Worm (Caenorhabditis elegans): ENCODE data around the gene ZK856.14.

ZK856.14 gene

ce11 chrV:10233330-10233729, 16.5 kb downstream of the ZK856.14 start, which contains the start of gene str-182:
Gene str-182, minus strand, starts transcription at chrV:10233430.
- TF ChIP-seq nfya-2 (GFP tag; IDR thresholded peaks at IDR 0.05) (no peak), ztf-22 (GFP tag; optimal IDR thresholded peaks at IDR 0.05) (no peak), ceh-79 (tag; optimal IDR thresholded peaks at IDR 0.05) (no peak), hlh-12 (tag; optimal IDR thresholded peaks at IDR 0.05) (no peak), Y67H2A.10 (GFP tag; conservative IDR thresholded peaks at IDR 0.05) (no peak), ceh-100 (GFP tag; IDR thresholded peaks at IDR 0.05) (no peak), nhr-90 (tag; optimal IDR thresholded peaks at IDR 0.05) (no peak), ceh-40 (GFP tag; IDR thresholded peaks at IDR 0.05) (no peak), egl-18 (GFP tag; IDR thresholded peaks at IDR 0.05) (no peak), cebp-1 (GFP tag; IDR thresholded peaks at IDR 0.05) (no peak), cebp-1 (tag; optimal IDR thresholded peaks at IDR 0.05) (no peak), lin-54 (GFP tag; optimal IDR thresholded peaks at IDR 0.05) (no peak), fkh-3 (tag; optimal IDR thresholded peaks at IDR 0.05) (no peak), tlf-1 (GFP tag; optimal IDR thresholded peaks at IDR 0.05) (no peak), mcd-1 (GFP tag; IDR thresholded peaks at IDR 0.05) (no peak), C06A6.2 (GFP tag; conservative IDR thresholded peaks at IDR 0.05) (no peak), dox-1 (GFP tag; IDR thresholded peaks at IDR 0.05) (no peak), lin-26 (GFP tag; IDR thresholded peaks at IDR 0.05) (no peak)

- TF ChIP-seq ztf-3 (GFP tag; optimal IDR thresholded peaks at IDR 0.05) = no peak
Measured at ce11 chrV:10237171-10237570, 20.3 kb downstream of the ZK856.14 start.

DNA sequence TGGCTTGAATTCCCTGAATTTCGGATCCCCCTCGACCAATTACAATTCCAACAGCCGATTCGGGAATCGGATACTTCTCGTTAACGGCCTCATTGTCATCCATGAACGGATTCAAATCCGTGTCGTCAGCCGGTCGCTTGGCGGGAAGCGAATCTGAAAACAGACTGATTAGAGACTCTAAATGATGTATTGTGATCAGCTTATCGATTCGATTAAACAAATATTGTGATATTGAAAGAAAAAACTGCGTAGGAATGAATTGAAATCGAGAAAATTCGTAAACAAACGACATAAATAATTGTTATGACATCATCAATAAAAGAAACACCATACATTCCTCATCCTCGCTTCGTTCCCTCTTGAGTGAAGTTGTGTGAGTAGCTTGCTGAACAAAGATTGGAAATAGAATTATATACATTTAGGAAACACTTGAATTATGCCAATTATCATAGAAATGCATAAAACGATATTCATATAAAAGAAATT, 21.2 kb downstream of the ZK856.14 start:
- peak; percentile 74 for TF ChIP-seq mel-28 (tag; optimal IDR thresholded peaks at IDR 0.05; ENCODE audit: borderline replicate concordance)
- TF ChIP-seq atf-7 (tag; optimal IDR thresholded peaks at IDR 0.05) = peak; percentile 73
- TF ChIP-seq ceh-40 (GFP tag; IDR thresholded peaks at IDR 0.05) = no peak
- peak; percentile 95 for TF ChIP-seq Y79H2A.3 (GFP tag; conservative IDR thresholded peaks at IDR 0.05)
- no peak for TF ChIP-seq let-607 (tag; optimal IDR thresholded peaks at IDR 0.05)
- TF ChIP-seq tlf-1 (GFP tag; optimal IDR thresholded peaks at IDR 0.05) = peak; percentile 1
- TF ChIP-seq D2030.7 (GFP tag; IDR thresholded peaks at IDR 0.05) = 0 out of 2 replicates have a peak, but pooled peaks have one; percentile 36
- TF ChIP-seq madf-6 (GFP tag; IDR thresholded peaks at IDR 0.05) = peak; percentile 75
- TF ChIP-seq lin-35 (GFP tag; optimal IDR thresholded peaks at IDR 0.05) = no peak
- TF ChIP-seq C17E4.6 (GFP tag; IDR thresholded peaks at IDR 0.05) = peak; percentile 49; the same call in 1 of the 2 replicates
- peak; percentile 78 for TF ChIP-seq chd-7 (tag; optimal IDR thresholded peaks at IDR 0.05)
- peak; percentile 85 for TF ChIP-seq ztf-25 (GFP tag; IDR thresholded peaks at IDR 0.05)
- TF ChIP-seq sdz-38 (tag; optimal IDR thresholded peaks at IDR 0.05) = no peak
- TF ChIP-seq gei-17 (GFP tag; optimal IDR thresholded peaks at IDR 0.05) = no peak
- TF ChIP-seq B0336.3 (GFP tag; IDR thresholded peaks at IDR 0.05) = peak; percentile 82
- peak; percentile 27 for TF ChIP-seq die-1 (tag; optimal IDR thresholded peaks at IDR 0.05)
- no peak for TF ChIP-seq attf-3 (GFP tag; conservative IDR thresholded peaks at IDR 0.05)
- no peak for TF ChIP-seq mxl-1 (tag; optimal IDR thresholded peaks at IDR 0.05)
- TF ChIP-seq nfyb-1 (GFP tag; IDR thresholded peaks at IDR 0.05) = 0 out of 2 replicates have a peak, but pooled peaks have one; percentile 64
- peak; percentile 64 for TF ChIP-seq lin-26 (GFP tag; IDR thresholded peaks at IDR 0.05)
- peak; percentile 10 for TF ChIP-seq B0035.1 (tag; optimal IDR thresholded peaks at IDR 0.05)
- no peak for TF ChIP-seq F33H1.4 (GFP tag; IDR thresholded peaks at IDR 0.05)
- TF ChIP-seq madf-10 (tag; optimal IDR thresholded peaks at IDR 0.05) = no peak
- TF ChIP-seq ceh-79 (tag; optimal IDR thresholded peaks at IDR 0.05) = peak; percentile 83
- no peak for TF ChIP-seq snpc-4 (GFP tag; optimal IDR thresholded peaks at IDR 0.05)
- peak in 1 of 4 experiments; percentile 2 for TF ChIP-seq snpc-4 (tag; optimal IDR thresholded peaks at IDR 0.05)
- 0 out of 2 replicates have a peak, but pooled peaks have one; percentile 63 for TF ChIP-seq hsf-1 (GFP tag; IDR thresholded peaks at IDR 0.05)
- peak; percentile 27; the same call in 1 of the 2 replicates for TF ChIP-seq rcor-1 (GFP tag; IDR thresholded peaks at IDR 0.05)
- peak in 1 of 2 experiments; percentile 0 for TF ChIP-seq rec-8 (tag; optimal IDR thresholded peaks at IDR 0.05)
- peak; percentile 7 for TF ChIP-seq ztf-18 (tag; optimal IDR thresholded peaks at IDR 0.05)
- peak; percentile 29; the same call in 1 of the 2 replicates for TF ChIP-seq hmg-1.2 (GFP tag; IDR thresholded peaks at IDR 0.05)

All from whole organism, young adult.